Worm (Caenorhabditis elegans): ENCODE data around the gene nlp-18.

DNA sequence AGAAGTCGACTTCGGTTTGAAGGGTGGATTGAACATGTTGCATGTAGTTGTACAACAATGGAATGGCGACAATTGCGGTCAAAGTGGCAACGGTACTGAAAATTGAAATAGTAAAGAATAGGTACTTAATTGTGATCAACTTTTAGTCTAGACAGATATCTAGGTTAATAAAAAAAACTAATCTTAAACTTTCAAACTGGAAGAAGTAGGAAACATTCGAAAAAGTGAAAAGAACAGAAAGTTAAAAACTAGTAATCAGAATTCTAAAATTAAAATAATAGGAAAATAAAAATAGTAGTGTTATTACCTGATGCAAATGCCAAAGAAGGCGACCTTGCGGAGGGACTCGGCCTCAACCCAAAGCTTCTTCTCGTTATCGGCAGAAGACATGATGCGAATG lies 13.8 kb downstream of the nlp-18 start:
- TF ChIP-seq ztf-11 (tag; optimal IDR thresholded peaks at IDR 0.05) = no peak
- no peak for TF ChIP-seq pqm-1 (tag; optimal IDR thresholded peaks at IDR 0.05)
- TF ChIP-seq hmg-11 (tag; optimal IDR thresholded peaks at IDR 0.05) = no peak
- no peak for TF ChIP-seq ama-1 (optimal IDR thresholded peaks at IDR 0.05)
- TF ChIP-seq aly-2 (tag; optimal IDR thresholded peaks at IDR 0.05) = no peak
- TF ChIP-seq snpc-4 (tag; optimal IDR thresholded peaks at IDR 0.05) = no peak
- TF ChIP-seq ZK546.5 (tag; optimal IDR thresholded peaks at IDR 0.05) = no peak
- TF ChIP-seq lin-39 (tag; optimal IDR thresholded peaks at IDR 0.05) = no peak
- no peak for TF ChIP-seq lin-15B (tag; optimal IDR thresholded peaks at IDR 0.05)
- no peak for TF ChIP-seq sea-2 (GFP tag; optimal IDR thresholded peaks at IDR 0.05)
- TF ChIP-seq nhr-76 (tag; optimal IDR thresholded peaks at IDR 0.05) = no peak
